In genomic region chr3L:7868581-7869236, dm6 we compare ENCODE assay signal across 5 fruit fly cellular contexts.
A peak's percentile ranks its signal among the peaks of the same experiment; 100 is the strongest.
TF ChIP-seq lines count a peak whose summit lies in the region.

Gene CG32365, plus strand, starts transcription at chr3L:7869042.

- peak; percentile 74 for TF ChIP-seq CTCF in whole organism, embryonic (GFP tag; optimal IDR thresholded peaks at IDR 0.05; lab: Kevin White, UChicago)

TF ChIP-seq in whole organism, adult, 20 proteins besides CTCF, POLR2A, EP300 and RAD21:
- TF ChIP-seq Mnt (GFP tag; optimal IDR thresholded peaks at IDR 0.05; lab: Kevin White, UChicago): no peak
- TF ChIP-seq CG14711 (tag; optimal IDR thresholded peaks at IDR 0.05; lab: Kevin White, UChicago): peak; percentile 26
- peak; percentile 4 for TF ChIP-seq CG7101 (tag; optimal IDR thresholded peaks at IDR 0.05; lab: Kevin White, UChicago)
- no peak for TF ChIP-seq toe (GFP tag; optimal IDR thresholded peaks at IDR 0.05; lab: Kevin White, UChicago)
- no peak for TF ChIP-seq ovo (GFP tag; optimal IDR thresholded peaks at IDR 0.05; lab: Kevin White, UChicago)
- no peak for TF ChIP-seq cnc (optimal IDR thresholded peaks at IDR 0.05; lab: Kevin White, UChicago)
- peak; percentile 82 for TF ChIP-seq bab1 (GFP tag; optimal IDR thresholded peaks at IDR 0.05; lab: Kevin White, UChicago)
- peak; percentile 86 for TF ChIP-seq kay (GFP tag; lab: Kevin White, UChicago; ENCODE audit: borderline replicate concordance)
- TF ChIP-seq tj (GFP tag; optimal IDR thresholded peaks at IDR 0.05; lab: Kevin White, UChicago): peak; percentile 29
- peak; percentile 8 for TF ChIP-seq Hr96 (GFP tag; optimal IDR thresholded peaks at IDR 0.05; lab: Kevin White, UChicago)

TF ChIP-seq in whole organism, embryonic, 481 proteins besides CTCF, POLR2A, EP300 and RAD21 (continues in another document):
- TF ChIP-seq Asciz (GFP tag; optimal IDR thresholded peaks at IDR 0.05; lab: Kevin White, UChicago) (peak; percentile 7), eyg (GFP tag; optimal IDR thresholded peaks at IDR 0.05; lab: Kevin White, UChicago) (no peak), CG43689 (GFP tag; IDR thresholded peaks at IDR 0.05; lab: Robert Waterston, UW) (no peak), danr (GFP tag; IDR thresholded peaks at IDR 0.05; lab: Robert Waterston, UW) (no peak), CG11560 (tag; IDR thresholded peaks at IDR 0.05; lab: Robert Waterston, UW) (no peak), ash1 (GFP tag; optimal IDR thresholded peaks at IDR 0.05; lab: Kevin White, UChicago) (no peak), CG6791 (GFP tag; IDR thresholded peaks at IDR 0.05; lab: Robert Waterston, UW; ENCODE audit: partially characterized antibody) (0 out of 3 replicates have a peak, but pooled peaks have one; percentile 34), onecut (GFP tag; IDR thresholded peaks at IDR 0.05; lab: Robert Waterston, UW) (peak; percentile 13; the same call in 1 of the 2 replicates), bbx (GFP tag; IDR thresholded peaks at IDR 0.05; lab: Robert Waterston, UW; ENCODE audit: partially characterized antibody) (peak; percentile 64; the same call in 1 of the 2 replicates), CG12391 (tag; optimal IDR thresholded peaks at IDR 0.05; lab: Kevin White, UChicago) (peak; percentile 3), Opbp (GFP tag; IDR thresholded peaks at IDR 0.05; lab: Robert Waterston, UW; ENCODE audit: partially characterized antibody) (no peak; the same call in 2 of the 3 replicates), stwl (tag; optimal IDR thresholded peaks at IDR 0.05; lab: Kevin White, UChicago) (peak; percentile 77), repo (GFP tag; optimal IDR thresholded peaks at IDR 0.05; lab: Kevin White, UChicago) (no peak), NfI (GFP tag; optimal IDR thresholded peaks at IDR 0.05; lab: Kevin White, UChicago) (peak; percentile 23), chif (GFP tag; optimal IDR thresholded peaks at IDR 0.05; lab: Kevin White, UChicago) (no peak), MESR4 (GFP tag; optimal IDR thresholded peaks at IDR 0.05; lab: Kevin White, UChicago) (no peak), nom (GFP tag; optimal IDR thresholded peaks at IDR 0.05; lab: Kevin White, UChicago) (peak; percentile 51), Fer1 (GFP tag; optimal IDR thresholded peaks at IDR 0.05; lab: Kevin White, UChicago) (peak; percentile 44), CG3726 (GFP tag; IDR thresholded peaks at IDR 0.05; lab: Robert Waterston, UW) (no peak)

TF ChIP-seq in whole organism, prepupa, 60 proteins besides CTCF, POLR2A, EP300 and RAD21 (continues in another document):
- peak; percentile 42 for TF ChIP-seq CG3919 (GFP tag; optimal IDR thresholded peaks at IDR 0.05; lab: Kevin White, UChicago)
- no peak for TF ChIP-seq Lpt (GFP tag; optimal IDR thresholded peaks at IDR 0.05; lab: Kevin White, UChicago)
- no peak for TF ChIP-seq CG1621 (tag; optimal IDR thresholded peaks at IDR 0.05; lab: Kevin White, UChicago)
- TF ChIP-seq CG10669 (GFP tag; optimal IDR thresholded peaks at IDR 0.05; lab: Kevin White, UChicago): no peak
- TF ChIP-seq vri (GFP tag; optimal IDR thresholded peaks at IDR 0.05; lab: Kevin White, UChicago): peak; percentile 28
- no peak for TF ChIP-seq fkh (GFP tag; optimal IDR thresholded peaks at IDR 0.05; lab: Kevin White, UChicago)
- no peak for TF ChIP-seq Ets21C (GFP tag; optimal IDR thresholded peaks at IDR 0.05; lab: Kevin White, UChicago)
- TF ChIP-seq spab (GFP tag; optimal IDR thresholded peaks at IDR 0.05; lab: Kevin White, UChicago): no peak
- TF ChIP-seq Smox (GFP tag; optimal IDR thresholded peaks at IDR 0.05; lab: Kevin White, UChicago): no peak
- no peak for TF ChIP-seq lz (GFP tag; optimal IDR thresholded peaks at IDR 0.05; lab: Kevin White, UChicago)
- peak; percentile 48; the same call in 1 of the 3 replicates for TF ChIP-seq eg (GFP tag; IDR thresholded peaks at IDR 0.05; lab: Robert Waterston, UW)
- TF ChIP-seq Hr38 (GFP tag; optimal IDR thresholded peaks at IDR 0.05; lab: Kevin White, UChicago): no peak
- no peak for TF ChIP-seq salr (GFP tag; optimal IDR thresholded peaks at IDR 0.05; lab: Kevin White, UChicago)
- no peak for TF ChIP-seq ss (GFP tag; optimal IDR thresholded peaks at IDR 0.05; lab: Kevin White, UChicago)
- 0 out of 3 replicates have a peak, but pooled peaks have one; percentile 18 for TF ChIP-seq CG6163 (GFP tag; IDR thresholded peaks at IDR 0.05; lab: Robert Waterston, UW)
- no peak for TF ChIP-seq Eip93F (GFP tag; optimal IDR thresholded peaks at IDR 0.05; lab: Kevin White, UChicago)
- no peak for TF ChIP-seq Sox15 (GFP tag; optimal IDR thresholded peaks at IDR 0.05; lab: Kevin White, UChicago)
- no peak for TF ChIP-seq dac (GFP tag; optimal IDR thresholded peaks at IDR 0.05; lab: Kevin White, UChicago)
- TF ChIP-seq Sox102F (GFP tag; optimal IDR thresholded peaks at IDR 0.05; lab: Kevin White, UChicago): peak; percentile 14
- no peak for TF ChIP-seq achi (GFP tag; optimal IDR thresholded peaks at IDR 0.05; lab: Kevin White, UChicago)
- TF ChIP-seq Eip78C (GFP tag; lab: Kevin White, UChicago): peak; percentile 71
- TF ChIP-seq CG15336 (GFP tag; IDR thresholded peaks at IDR 0.05; lab: Robert Waterston, UW): no peak

TF ChIP-seq in whole organism, pupa, 21 proteins besides CTCF, POLR2A, EP300 and RAD21:
- TF ChIP-seq CG8301 (tag; optimal IDR thresholded peaks at IDR 0.05; lab: Kevin White, UChicago) (peak; percentile 10), rn (GFP tag; IDR thresholded peaks at IDR 0.05; lab: Robert Waterston, UW) (no peak), Snoo (tag; optimal IDR thresholded peaks at IDR 0.05; lab: Kevin White, UChicago) (peak; percentile 7), CG4496 (GFP tag; IDR thresholded peaks at IDR 0.05; lab: Robert Waterston, UW) (0 out of 3 replicates have a peak, but pooled peaks have one; percentile 35), fd96Ca (GFP tag; IDR thresholded peaks at IDR 0.05; lab: Robert Waterston, UW) (peak; percentile 40; the same call in 1 of the 3 replicates), Ets98B (GFP tag; IDR thresholded peaks at IDR 0.05; lab: Robert Waterston, UW) (peak; percentile 33; the same call in 1 of the 2 replicates), gl (tag; optimal IDR thresholded peaks at IDR 0.05; lab: Kevin White, UChicago) (no peak), D1 (tag; optimal IDR thresholded peaks at IDR 0.05; lab: Kevin White, UChicago) (no peak), CG17806 (tag; optimal IDR thresholded peaks at IDR 0.05; lab: Kevin White, UChicago) (no peak), Pif1B (GFP tag; optimal IDR thresholded peaks at IDR 0.05; lab: Kevin White, UChicago) (no peak), CG10348 (GFP tag; IDR thresholded peaks at IDR 0.05; lab: Robert Waterston, UW) (no peak), CG13204 (GFP tag; optimal IDR thresholded peaks at IDR 0.05; lab: Kevin White, UChicago) (no peak), CG15710 (tag; optimal IDR thresholded peaks at IDR 0.05; lab: Kevin White, UChicago) (no peak), Pif1A (GFP tag; optimal IDR thresholded peaks at IDR 0.05; lab: Kevin White, UChicago) (peak; percentile 34), CG14655 (GFP tag; optimal IDR thresholded peaks at IDR 0.05; lab: Kevin White, UChicago) (no peak), CG32121 (GFP tag; IDR thresholded peaks at IDR 0.05; lab: Robert Waterston, UW) (0 out of 2 replicates have a peak, but pooled peaks have one; percentile 9), EcR (GFP tag; optimal IDR thresholded peaks at IDR 0.05; lab: Kevin White, UChicago) (no peak), CG12605 (GFP tag; IDR thresholded peaks at IDR 0.05; lab: Robert Waterston, UW) (peak; percentile 44), CG34367 (tag; optimal IDR thresholded peaks at IDR 0.05; lab: Kevin White, UChicago) (no peak), CG9948 (tag; optimal IDR thresholded peaks at IDR 0.05; lab: Kevin White, UChicago) (no peak), CG8159 (tag; optimal IDR thresholded peaks at IDR 0.05; lab: Kevin White, UChicago) (no peak)
TF ChIP-seq in whole organism, pupa: peak in this region for 8.

TF ChIP-seq in whole organism, wandering third instar larva, 38 proteins besides CTCF, POLR2A, EP300 and RAD21 (continues in another document):
- TF ChIP-seq foxo (GFP tag; optimal IDR thresholded peaks at IDR 0.05; lab: Kevin White, UChicago) (no peak), Jra (GFP tag; optimal IDR thresholded peaks at IDR 0.05; lab: Kevin White, UChicago) (no peak), N (GFP tag; optimal IDR thresholded peaks at IDR 0.05; lab: Kevin White, UChicago) (no peak), brk (GFP tag; optimal IDR thresholded peaks at IDR 0.05; lab: Kevin White, UChicago) (peak; percentile 10), dl (GFP tag; optimal IDR thresholded peaks at IDR 0.05; lab: Kevin White, UChicago; ENCODE audit: insufficient read depth in 1 of 2, partially characterized antibody in 2 of 2) (no peak), Vsx2 (GFP tag; optimal IDR thresholded peaks at IDR 0.05; lab: Kevin White, UChicago; ENCODE audit: partially characterized antibody) (no peak), CG32264 (GFP tag; optimal IDR thresholded peaks at IDR 0.05; lab: Kevin White, UChicago) (no peak), sage (GFP tag; optimal IDR thresholded peaks at IDR 0.05; lab: Kevin White, UChicago) (peak; percentile 65), Hr78 (GFP tag; optimal IDR thresholded peaks at IDR 0.05; lab: Kevin White, UChicago) (no peak), dsf (GFP tag; optimal IDR thresholded peaks at IDR 0.05; lab: Kevin White, UChicago; ENCODE audit: borderline replicate concordance) (no peak), GATAd (GFP tag; optimal IDR thresholded peaks at IDR 0.05; lab: Kevin White, UChicago) (no peak), CG9705 (GFP tag; optimal IDR thresholded peaks at IDR 0.05; lab: Kevin White, UChicago) (no peak), OdsH (GFP tag; optimal IDR thresholded peaks at IDR 0.05; lab: Kevin White, UChicago) (no peak), jim (GFP tag; optimal IDR thresholded peaks at IDR 0.05; lab: Kevin White, UChicago) (no peak), rgr (GFP tag; optimal IDR thresholded peaks at IDR 0.05; lab: Kevin White, UChicago) (peak; percentile 6), Hr83 (GFP tag; optimal IDR thresholded peaks at IDR 0.05; lab: Kevin White, UChicago; ENCODE audit: poor library complexity, severe bottlenecking) (no peak), h (GFP tag; optimal IDR thresholded peaks at IDR 0.05; lab: Kevin White, UChicago) (no peak), Sp1 (GFP tag; optimal IDR thresholded peaks at IDR 0.05; lab: Kevin White, UChicago) (no peak), sv (GFP tag; optimal IDR thresholded peaks at IDR 0.05; lab: Kevin White, UChicago) (no peak), br (GFP tag; optimal IDR thresholded peaks at IDR 0.05; lab: Kevin White, UChicago) (no peak), usp (GFP tag; optimal IDR thresholded peaks at IDR 0.05; lab: Kevin White, UChicago) (no peak), tai (GFP tag; optimal IDR thresholded peaks at IDR 0.05; lab: Kevin White, UChicago) (peak; percentile 9), dmrt93B (GFP tag; optimal IDR thresholded peaks at IDR 0.05; lab: Kevin White, UChicago) (no peak), HLH106 (tag; optimal IDR thresholded peaks at IDR 0.05; lab: Kevin White, UChicago) (no peak), fru (GFP tag; optimal IDR thresholded peaks at IDR 0.05; lab: Kevin White, UChicago) (peak; percentile 11), woc (GFP tag; optimal IDR thresholded peaks at IDR 0.05; lab: Kevin White, UChicago) (no peak), pan (optimal IDR thresholded peaks at IDR 0.05; lab: Kevin White, UChicago) (no peak), Mio (GFP tag; optimal IDR thresholded peaks at IDR 0.05; lab: Kevin White, UChicago) (no peak)
